Worm (Caenorhabditis elegans) whole organism, L4 larva: ENCODE results near the gene ncr-1.

Source experiments
- Y48G9A.11 ChIP-seq: fragments of 200-800 bp; sonication (Bioruptor generic); IDR thresholded peaks from 2 replicates; pipeline ENCODE4 v1.3.6; 2022; ENCODE audit warnings: missing genetic modification reagents, missing genetic modification characterization, missing compliant biosample characterization
- Y5F2A.4 ChIP-seq: fragments of 200-800 bp; sonication (Bioruptor generic); optimal IDR thresholded peaks from 2 replicates; lab custom pipeline; 2018; ENCODE audit warnings: mild to moderate bottlenecking, missing genetic modification characterization, missing compliant biosample characterization
- Y75B8A.6 ChIP-seq: fragments of 200-800 bp; sonication (Bioruptor generic); IDR thresholded peaks from 2 replicates; pipeline ENCODE4 v1.3.6; 2022; ENCODE audit warnings: missing genetic modification reagents, missing genetic modification characterization, missing compliant biosample characterization
- aha-1 ChIP-seq: fragments of 150-350 bp; peaks from one replicate; lab custom pipeline; 2014; ENCODE audit warnings: missing biosample characterization, missing genetic modification characterization
- ces-1 ChIP-seq: fragments of 150-350 bp; sonication (generic microtip); optimal IDR thresholded peaks from 4 replicates; lab custom pipeline; 2014; ENCODE audit warnings: missing biosample characterization, missing genetic modification reagents, missing genetic modification characterization
- cey-2 ChIP-seq: sonication (generic microtip); optimal IDR thresholded peaks from 3 replicates; lab custom pipeline; 2017; ENCODE audit warnings: missing genetic modification characterization, mild to moderate bottlenecking, missing compliant biosample characterization, antibody characterized with exemption, borderline replicate concordance; ENCODE audit not compliant: insufficient read depth
- daf-16 ChIP-seq, 3 experiments: sonication (generic microtip); optimal IDR thresholded peaks; 2 replicates each; lab custom pipeline; 2016 to 2017; ENCODE audit warnings: missing genetic modification characterization in 3 of 3, missing genetic modification reagents in 3 of 3, mild to moderate bottlenecking in 2 of 3, missing compliant biosample characterization in 2 of 3, missing biosample characterization in 1 of 3, moderate library complexity in 1 of 3
- dmd-8 ChIP-seq: fragments of 200-800 bp; sonication (Bioruptor generic); IDR thresholded peaks from 2 replicates; pipeline ENCODE4 v1.3.6; 2022; ENCODE audit warnings: missing genetic modification characterization, missing compliant biosample characterization
- fkh-10 ChIP-seq: fragments of 150-350 bp; optimal IDR thresholded peaks from 2 replicates; lab custom pipeline; 2014; ENCODE audit warnings: missing biosample characterization, missing genetic modification reagents, missing genetic modification characterization
- gei-8 ChIP-seq: fragments of 200-800 bp; sonication (Bioruptor generic); optimal IDR thresholded peaks from 2 replicates; lab custom pipeline; 2018; ENCODE audit warnings: mild to moderate bottlenecking, missing genetic modification characterization, missing compliant biosample characterization
- hlh-11 ChIP-seq: fragments of 200-800 bp; sonication (Bioruptor generic); optimal IDR thresholded peaks from 2 replicates; lab custom pipeline; 2018; ENCODE audit warnings: mild to moderate bottlenecking, missing genetic modification characterization, missing compliant biosample characterization
- hlh-30 ChIP-seq: sonication (generic microtip); optimal IDR thresholded peaks from 2 replicates; lab custom pipeline; 2017; ENCODE audit warnings: antibody characterized with exemption, mild to moderate bottlenecking, missing genetic modification characterization, missing compliant biosample characterization; ENCODE audit not compliant: insufficient read depth
- lim-7 ChIP-seq: fragments of 200-800 bp; sonication (Bioruptor generic); IDR thresholded peaks from 2 replicates; pipeline ENCODE4 v1.3.6; 2022; ENCODE audit warnings: missing genetic modification characterization, missing compliant biosample characterization
- lin-1 ChIP-seq: fragments of 200-800 bp; sonication (Bioruptor generic); IDR thresholded peaks from 2 replicates; pipeline ENCODE4 v1.3.6; 2022; ENCODE audit warnings: missing genetic modification reagents, missing genetic modification characterization, missing compliant biosample characterization
- lsy-2 ChIP-seq, 2 experiments: fragments of 150-350 bp in 1 of 2; sonication (generic microtip) in 1 of 2; optimal IDR thresholded peaks; 2 replicates each; lab custom pipeline; 2014 to 2017; ENCODE audit warnings: missing biosample characterization in 2 of 2, missing genetic modification characterization in 2 of 2
- madf-5 ChIP-seq, 2 experiments: fragments of 200-800 bp; sonication (Bioruptor generic); IDR thresholded peaks; 2 replicates each; pipeline ENCODE4 v1.3.6; 2022; ENCODE audit warnings: missing compliant biosample characterization in 2 of 2, missing genetic modification characterization in 2 of 2
- mep-1 ChIP-seq: fragments of 150-350 bp; sonication (generic microtip); optimal IDR thresholded peaks from 3 replicates; lab custom pipeline; 2014; ENCODE audit warnings: missing biosample characterization, missing genetic modification characterization
- nhr-11 ChIP-seq: fragments of 150-350 bp; optimal IDR thresholded peaks from 2 replicates; lab custom pipeline; 2014; ENCODE audit warnings: missing biosample characterization, missing genetic modification characterization
- nhr-28 ChIP-seq: fragments of 150-350 bp; optimal IDR thresholded peaks from 2 replicates; lab custom pipeline; 2014; ENCODE audit warnings: missing biosample characterization, missing genetic modification characterization
- nhr-41 ChIP-seq: fragments of 200-800 bp; sonication (Bioruptor generic); IDR thresholded peaks from 2 replicates; pipeline ENCODE4 v1.3.6; 2022; ENCODE audit warnings: missing genetic modification reagents, missing genetic modification characterization, missing compliant biosample characterization
- nhr-48 ChIP-seq: sonication (generic microtip); optimal IDR thresholded peaks from 2 replicates; lab custom pipeline; 2016; ENCODE audit warnings: mild to moderate bottlenecking, missing genetic modification characterization, missing compliant biosample characterization
- nhr-6 ChIP-seq: fragments of 150-350 bp; optimal IDR thresholded peaks from 2 replicates; lab custom pipeline; 2014; ENCODE audit warnings: missing biosample characterization, missing genetic modification characterization
- pqm-1 ChIP-seq: sonication (generic microtip); optimal IDR thresholded peaks from 2 replicates; lab custom pipeline; 2017; ENCODE audit warnings: missing biosample characterization, missing genetic modification characterization
- rbr-2 ChIP-seq: sonication (generic microtip); optimal IDR thresholded peaks from 2 replicates; lab custom pipeline; 2016; ENCODE audit warnings: missing genotype, missing genetic modification characterization, missing compliant biosample characterization
- set-16 ChIP-seq: fragments of 200-800 bp; sonication (Bioruptor generic); IDR thresholded peaks from 2 replicates; pipeline ENCODE4 v1.3.6; 2022; ENCODE audit warnings: missing genetic modification reagents, missing genetic modification characterization, missing compliant biosample characterization
- snpc-1.2 ChIP-seq: fragments of 200-800 bp; sonication (Bioruptor generic); IDR thresholded peaks from 2 replicates; pipeline ENCODE4 v1.3.6; 2022; ENCODE audit warnings: missing genetic modification reagents, missing genetic modification characterization, missing compliant biosample characterization
- spr-1 ChIP-seq: sonication (generic microtip); optimal IDR thresholded peaks from 2 replicates; lab custom pipeline; 2016; ENCODE audit warnings: mild to moderate bottlenecking, missing genetic modification characterization, missing compliant biosample characterization
- unc-62 ChIP-seq, 3 experiments: fragments of 150-350 bp in 1 of 3; sonication (generic microtip); optimal IDR thresholded peaks in 2 of 3; peaks in 1 of 3; 1 replicate in 1 of 3; 2 replicates in 2 of 3; lab custom pipeline; 2014 to 2017; ENCODE audit warnings: missing biosample characterization in 3 of 3, missing genetic modification characterization in 3 of 3, missing genetic modification reagents in 3 of 3, missing genotype in 1 of 3
- zfp-3 ChIP-seq: fragments of 200-800 bp; sonication (Bioruptor generic); conservative IDR thresholded peaks from 2 replicates; pipeline ENCODE4 v1.3.6; 2022; ENCODE audit warnings: missing genetic modification reagents, missing genetic modification characterization, missing compliant biosample characterization

ncr-1 gene

DNA sequence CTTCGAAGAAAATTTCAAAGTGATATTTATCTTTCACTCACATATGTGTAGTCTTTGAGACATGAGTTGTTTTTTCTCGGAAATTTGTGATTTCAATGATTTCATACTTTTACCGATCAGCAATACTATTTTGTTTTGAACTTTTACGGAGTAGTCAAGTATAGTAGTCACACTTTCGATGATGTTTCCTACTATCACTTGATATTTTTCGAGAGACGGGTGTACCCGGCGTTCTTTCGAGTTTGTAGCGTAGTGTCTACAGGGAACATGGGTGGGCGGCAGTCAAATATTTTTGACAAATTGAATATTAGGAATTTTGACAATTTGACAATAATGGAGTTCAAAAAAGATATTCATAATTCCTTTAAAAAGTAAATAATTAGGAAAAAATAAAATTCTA is 49.8 kb downstream of the ncr-1 start:
- TF ChIP-seq snpc-1.2 (no peak), dmd-8 (GFP tag; lab: Robert Waterston, UW) (no peak), daf-16 (GFP tag; optimal IDR thresholded peaks at IDR 0.05; lab: Kevin White, UChicago) (no peak), daf-16 (tag; optimal IDR thresholded peaks at IDR 0.05; lab: Kevin White, UChicago) (peak; percentile 28), spr-1 (tag; lab: Kevin White, UChicago) (no peak), hlh-11 (peak; percentile 24), nhr-28 (peak; percentile 99), aha-1 (tag; lab: Kevin White, UChicago) (peak; percentile 50), nhr-41 (no peak), set-16 (no peak), hlh-30 (tag; lab: Kevin White, UChicago) (peak; percentile 2)

DNA sequence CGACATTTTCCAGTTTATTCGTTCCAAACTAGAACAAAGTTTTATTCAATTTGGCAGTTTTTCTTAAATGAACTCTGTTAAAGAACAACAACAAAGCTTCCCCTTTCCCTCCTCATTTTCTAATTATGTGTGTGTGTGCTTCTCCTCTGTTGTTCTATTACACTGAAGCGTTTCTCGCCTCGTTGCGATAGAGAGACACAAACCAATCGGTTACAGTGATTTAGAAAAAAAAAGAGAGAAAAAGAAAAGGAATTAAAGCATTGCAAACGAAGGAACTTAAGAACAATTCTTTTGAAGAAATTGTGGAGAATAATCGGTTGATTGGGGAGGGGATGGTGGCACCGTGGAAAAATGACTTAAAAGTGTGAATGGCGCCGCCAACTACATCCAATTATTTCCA is 51.1 kb downstream of the ncr-1 start, which contains the start of gene cest-26:
Gene cest-26, minus strand, starts transcription at position 101 of the 400 bp plus-strand sequence.
- TF ChIP-seq pqm-1 (tag; lab: Kevin White, UChicago), result peak; percentile 31
- TF ChIP-seq daf-16 (GFP tag; optimal IDR thresholded peaks at IDR 0.05; lab: Kevin White, UChicago), result no peak
- TF ChIP-seq daf-16 (tag; optimal IDR thresholded peaks at IDR 0.05; lab: Kevin White, UChicago), result peak; percentile 41
- no peak for TF ChIP-seq mep-1
- peak; percentile 15 for TF ChIP-seq nhr-28

DNA sequence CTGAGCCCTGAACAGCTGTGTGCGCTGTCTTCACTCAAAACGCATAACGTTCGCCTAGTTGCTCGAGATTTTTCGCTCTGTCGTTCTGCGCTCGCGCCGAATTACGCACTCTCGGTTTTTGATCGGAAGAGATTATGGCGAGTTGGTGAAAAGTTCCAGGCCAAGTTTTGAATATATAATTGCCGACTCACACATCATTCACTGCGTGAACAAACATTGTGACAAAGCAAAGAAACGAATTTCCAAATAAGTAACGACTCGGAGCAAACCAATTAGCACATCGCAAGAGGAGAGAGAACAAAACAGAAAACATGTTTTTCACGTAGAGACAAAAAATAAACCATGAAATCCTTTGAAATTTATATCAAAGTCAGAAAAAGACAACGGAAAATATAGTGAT is 53.3 kb downstream of the ncr-1 start:
- 0 out of 4 replicates have a peak, but pooled peaks of 1 of the 2 experiments have one; percentile 55 for TF ChIP-seq madf-5 (GFP tag; IDR thresholded peaks at IDR 0.05; lab: Robert Waterston, UW)
- TF ChIP-seq unc-62 (GFP tag; optimal IDR thresholded peaks at IDR 0.05 in 1 of 2; lab: Kevin White, UChicago), result peak in 1 of 2 experiments; percentile 80
- no peak for TF ChIP-seq unc-62 (tag; optimal IDR thresholded peaks at IDR 0.05; lab: Kevin White, UChicago)
- no peak for TF ChIP-seq aha-1 (tag; lab: Kevin White, UChicago)
- TF ChIP-seq, all 104 proteins: peak for 2

DNA sequence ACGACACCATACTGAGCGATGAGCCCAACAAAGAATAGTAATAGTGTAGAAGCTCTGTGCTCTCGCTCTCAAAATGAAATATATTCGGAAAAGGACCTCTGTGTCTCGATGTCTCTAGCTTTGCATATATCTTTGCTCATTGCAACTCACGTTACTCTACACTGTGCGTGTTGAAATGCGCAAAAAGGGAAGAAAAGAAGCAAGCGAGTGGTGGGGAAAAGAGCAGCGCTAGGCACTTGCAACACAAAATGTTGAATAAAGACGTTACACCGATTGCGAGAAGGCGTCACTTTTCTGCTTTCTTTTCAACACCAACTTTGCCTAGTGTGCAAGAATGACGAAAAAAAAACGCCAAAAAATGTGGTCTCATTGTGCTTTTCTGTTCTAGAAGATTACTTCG is 54.1 kb downstream of the ncr-1 start:
- peak; percentile 28 for TF ChIP-seq fkh-10 (GFP tag; lab: Kevin White, UChicago)
- TF ChIP-seq rbr-2 (tag; lab: Kevin White, UChicago), result no peak
- TF ChIP-seq lsy-2 (tag; optimal IDR thresholded peaks at IDR 0.05; lab: Kevin White, UChicago), result peak in 1 of 2 experiments; percentile 3
- TF ChIP-seq spr-1 (tag; lab: Kevin White, UChicago), result no peak
- no peak for TF ChIP-seq cey-2
- TF ChIP-seq pqm-1 (tag; lab: Kevin White, UChicago), result no peak
- TF ChIP-seq snpc-1.2, result no peak
- TF ChIP-seq zfp-3 (GFP tag; lab: Robert Waterston, UW), result no peak
- peak in 1 of 2 experiments; percentile 84 for TF ChIP-seq unc-62 (GFP tag; optimal IDR thresholded peaks at IDR 0.05 in 1 of 2; lab: Kevin White, UChicago)
- TF ChIP-seq unc-62 (tag; optimal IDR thresholded peaks at IDR 0.05; lab: Kevin White, UChicago), result no peak
- no peak for TF ChIP-seq Y5F2A.4 (GFP tag; lab: Kevin White, UChicago)

DNA sequence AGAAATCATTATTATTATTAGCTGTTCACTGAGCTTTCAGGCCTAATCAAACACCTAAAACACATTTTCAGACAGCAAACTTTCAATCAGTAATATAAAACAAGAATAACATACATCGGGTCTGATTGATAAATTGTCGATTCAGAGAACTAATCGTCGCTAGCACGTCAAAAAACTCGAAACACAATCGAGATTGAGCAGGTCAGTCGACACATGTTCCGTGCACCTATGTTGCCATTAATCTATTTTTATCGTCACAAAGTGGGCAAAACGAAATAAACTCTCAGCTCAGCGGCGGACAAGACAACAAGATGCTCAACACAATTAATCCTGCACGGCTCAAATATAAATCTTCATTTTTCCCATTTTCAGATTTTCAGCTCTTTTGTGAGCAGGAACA is 59.3 kb downstream of the ncr-1 start:
- TF ChIP-seq unc-62 (GFP tag; optimal IDR thresholded peaks at IDR 0.05 in 1 of 2; lab: Kevin White, UChicago), result peak in 1 of 2 experiments; percentile 82
- TF ChIP-seq unc-62 (tag; optimal IDR thresholded peaks at IDR 0.05; lab: Kevin White, UChicago), result no peak
- no peak for TF ChIP-seq Y48G9A.11 (GFP tag; lab: Robert Waterston, UW)

DNA sequence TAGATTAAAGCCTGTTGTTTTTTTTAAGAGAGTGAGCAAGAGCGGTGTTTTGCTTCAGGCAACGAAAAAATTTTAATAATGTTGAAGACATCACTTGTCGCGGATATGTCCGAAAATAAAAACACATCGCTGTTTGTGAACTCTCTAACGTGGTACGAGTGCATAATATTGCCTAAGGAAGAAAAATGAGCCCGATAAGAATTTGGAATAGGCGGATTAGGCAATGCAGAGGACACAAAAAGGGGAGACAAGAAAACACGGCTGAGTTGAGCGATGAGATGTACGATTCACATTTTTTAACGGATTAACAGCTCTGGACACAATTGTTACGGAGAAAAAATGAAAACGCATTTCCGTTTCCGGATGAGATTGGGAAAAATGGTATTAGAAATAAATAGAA is 61.3 kb downstream of the ncr-1 start:
- TF ChIP-seq unc-62 (GFP tag; optimal IDR thresholded peaks at IDR 0.05 in 1 of 2; lab: Kevin White, UChicago) (peak in 1 of 2 experiments; percentile 96), unc-62 (tag; optimal IDR thresholded peaks at IDR 0.05; lab: Kevin White, UChicago) (no peak), lim-7 (no peak)
- TF ChIP-seq, all 104 proteins: peak for 1

DNA sequence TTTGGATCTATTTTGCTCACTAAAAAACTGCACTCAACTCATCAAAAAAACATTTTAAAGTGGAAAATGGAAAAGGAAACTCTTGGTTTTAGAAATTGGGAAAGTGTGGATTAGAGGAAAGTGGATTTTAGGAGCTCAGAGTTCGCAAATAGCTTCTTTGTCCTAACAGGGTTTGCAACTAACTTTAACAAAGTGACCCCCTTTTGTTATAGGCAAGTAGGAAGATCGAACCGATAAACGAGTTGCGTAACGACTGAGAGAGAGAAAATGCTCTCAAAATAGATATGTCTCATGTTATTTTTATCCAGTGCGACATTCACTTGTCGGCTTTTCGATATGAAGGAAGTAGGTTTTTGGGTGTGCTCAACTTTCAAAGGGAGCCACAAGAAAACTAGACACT is 62.2 kb downstream of the ncr-1 start:
- TF ChIP-seq fkh-10 (GFP tag; lab: Kevin White, UChicago) (peak; percentile 64), Y75B8A.6 (GFP tag; lab: Robert Waterston, UW) (no peak)

DNA sequence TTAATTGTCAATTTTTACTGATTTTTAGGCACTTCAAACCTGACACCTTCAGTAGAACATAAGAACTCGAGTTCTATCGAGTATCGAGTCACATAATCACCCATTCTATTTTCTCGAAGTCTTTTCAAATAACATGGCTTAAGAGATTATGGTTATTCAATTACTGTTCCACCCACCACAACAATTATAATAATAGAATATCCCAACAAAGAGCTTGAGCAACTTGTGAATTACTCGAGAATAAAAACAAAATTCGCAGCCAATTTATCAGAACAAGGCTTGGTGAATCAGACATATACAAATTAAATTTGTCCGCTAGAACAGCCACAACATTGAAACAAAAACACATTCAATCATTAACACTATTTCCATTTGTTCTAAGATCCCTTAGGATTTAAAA is 64.4 kb downstream of the ncr-1 start:
- no peak for TF ChIP-seq Y75B8A.6 (GFP tag; lab: Robert Waterston, UW)
- TF ChIP-seq lin-1, result no peak
- no peak for TF ChIP-seq nhr-48 (tag; lab: Kevin White, UChicago)
- no peak for TF ChIP-seq gei-8 (GFP tag; lab: Kevin White, UChicago)
- no peak for TF ChIP-seq nhr-6 (tag; lab: Kevin White, UChicago)
- TF ChIP-seq fkh-10 (GFP tag; lab: Kevin White, UChicago), result peak; percentile 39
- no peak for TF ChIP-seq nhr-11 (tag; lab: Kevin White, UChicago)
- peak; percentile 13 for TF ChIP-seq ces-1 (GFP tag; lab: Kevin White, UChicago)
